Fruit fly (Drosophila melanogaster) whole organism, prepupa: ENCODE data around the gene CG10469.

Experiments used
- Blimp-1 ChIP-seq: fragments of 200-800 bp; sonication (Bioruptor generic); optimal IDR thresholded peaks from 3 replicates; lab custom pipeline; 2017; ENCODE audit warnings: missing biosample characterization, missing genetic modification characterization, mild to moderate bottlenecking, moderate library complexity, missing genetic modification reagents
- CG11762 ChIP-seq: fragments of 200-800 bp; sonication (Bioruptor generic); optimal IDR thresholded peaks from 3 replicates; lab custom pipeline; 2016; ENCODE audit warnings: missing biosample characterization, missing genetic modification characterization; ENCODE audit not compliant: insufficient read depth
- CG11902 ChIP-seq: fragments of 200-800 bp; sonication (Bioruptor generic); optimal IDR thresholded peaks from 3 replicates; lab custom pipeline; 2016; ENCODE audit warnings: missing biosample characterization, missing genetic modification characterization
- CG15336 ChIP-seq: fragments of 200-800 bp; sonication (Bioruptor generic); IDR thresholded peaks from 2 replicates; pipeline ENCODE4 v1.3.6; 2022; ENCODE audit warnings: missing biosample characterization, missing genetic modification characterization
- CG3032 ChIP-seq: fragments of 200-800 bp; optimal IDR thresholded peaks from 2 replicates; lab custom pipeline; 2019; ENCODE audit warnings: missing biosample characterization, mild to moderate bottlenecking, missing genetic modification characterization, moderate library complexity
- CG31627 ChIP-seq: fragments of 200-800 bp; sonication (Bioruptor generic); optimal IDR thresholded peaks from 3 replicates; lab custom pipeline; 2016; ENCODE audit warnings: missing biosample characterization, missing genetic modification characterization
- CG32006 ChIP-seq: fragments of 200-800 bp; sonication (Bioruptor generic); optimal IDR thresholded peaks from 3 replicates; lab custom pipeline; 2017; ENCODE audit warnings: missing biosample characterization, mild to moderate bottlenecking, missing genetic modification characterization
- CG6163 ChIP-seq: fragments of 200-800 bp; sonication (Bioruptor generic); IDR thresholded peaks from 3 replicates; pipeline ENCODE4 v1.3.6; 2022; ENCODE audit warnings: missing biosample characterization, missing genetic modification characterization
- CG6276 ChIP-seq: fragments of 200-800 bp; sonication (Bioruptor generic); optimal IDR thresholded peaks from 2 replicates; lab custom pipeline; 2017; ENCODE audit warnings: missing biosample characterization, mild to moderate bottlenecking, missing genetic modification characterization
- CG6792 ChIP-seq: fragments of 200-800 bp; sonication (Bioruptor generic); optimal IDR thresholded peaks from 3 replicates; lab custom pipeline; 2016; ENCODE audit warnings: missing biosample characterization, missing genetic modification characterization
- CG6808 ChIP-seq: fragments of 200-800 bp; sonication (Bioruptor generic); optimal IDR thresholded peaks from 3 replicates; lab custom pipeline; 2017; ENCODE audit warnings: missing biosample characterization, missing genetic modification characterization, mild to moderate bottlenecking, moderate library complexity, missing genetic modification reagents
- CG6854 ChIP-seq: fragments of 200-800 bp; sonication (Bioruptor generic); optimal IDR thresholded peaks from 2 replicates; lab custom pipeline; 2017; ENCODE audit warnings: missing biosample characterization, mild to moderate bottlenecking, missing genetic modification characterization
- CG8319 ChIP-seq: fragments of 200-800 bp; sonication (Bioruptor generic); optimal IDR thresholded peaks from 3 replicates; lab custom pipeline; 2016; ENCODE audit warnings: missing biosample characterization, missing genetic modification characterization
- CG9139 ChIP-seq: fragments of 200-800 bp; sonication (Bioruptor generic); optimal IDR thresholded peaks from 3 replicates; lab custom pipeline; 2017; ENCODE audit warnings: missing biosample characterization, mild to moderate bottlenecking, missing genetic modification characterization
- Eip78C ChIP-seq: fragments of 200-800 bp; sonication (Bioruptor generic); peaks from one replicate; lab custom pipeline; 2016; ENCODE audit warnings: missing biosample characterization, missing genetic modification characterization
- Eip93F ChIP-seq: fragments of 200-800 bp; sonication (Bioruptor generic); optimal IDR thresholded peaks from 2 replicates; lab custom pipeline; 2016; ENCODE audit warnings: missing biosample characterization, mild to moderate bottlenecking, missing genetic modification characterization
- Ets96B ChIP-seq: fragments of 200-800 bp; optimal IDR thresholded peaks from 2 replicates; lab custom pipeline; 2019; ENCODE audit warnings: missing biosample characterization, mild to moderate bottlenecking, missing genetic modification characterization, moderate library complexity
- Gug ChIP-seq: fragments of 200-800 bp; sonication (Bioruptor generic); IDR thresholded peaks from 2 replicates; pipeline ENCODE4 v1.3.6; 2022; ENCODE audit warnings: missing biosample characterization, missing genetic modification characterization
- Hr4 ChIP-seq: fragments of 200-800 bp; sonication (Bioruptor generic); optimal IDR thresholded peaks from 3 replicates; lab custom pipeline; 2016; ENCODE audit warnings: missing biosample characterization, missing genetic modification characterization
- Smox ChIP-seq: fragments of 200-800 bp; sonication (Bioruptor generic); optimal IDR thresholded peaks from 3 replicates; lab custom pipeline; 2016; ENCODE audit warnings: missing biosample characterization, missing genetic modification characterization
- Sox102F ChIP-seq: fragments of 200-800 bp; sonication (Bioruptor generic); optimal IDR thresholded peaks from 2 replicates; lab custom pipeline; 2016; ENCODE audit warnings: missing biosample characterization, mild to moderate bottlenecking, missing genetic modification characterization
- Sox14 ChIP-seq: fragments of 200-800 bp; sonication (Bioruptor generic); optimal IDR thresholded peaks from 3 replicates; lab custom pipeline; 2016; ENCODE audit warnings: missing biosample characterization, missing genetic modification characterization
- eg ChIP-seq: fragments of 200-800 bp; sonication (Bioruptor generic); IDR thresholded peaks from 3 replicates; pipeline ENCODE4 v1.3.6; 2022; ENCODE audit warnings: missing biosample characterization, missing genetic modification characterization
- esn ChIP-seq: fragments of 200-800 bp; sonication (Bioruptor generic); optimal IDR thresholded peaks from 2 replicates; lab custom pipeline; 2016; ENCODE audit warnings: missing biosample characterization, mild to moderate bottlenecking, missing genetic modification characterization, moderate library complexity
- fd85E ChIP-seq: fragments of 200-800 bp; sonication (Bioruptor generic); optimal IDR thresholded peaks from 3 replicates; lab custom pipeline; 2016; ENCODE audit warnings: missing biosample characterization, missing genetic modification characterization
- fkh ChIP-seq: fragments of 200-800 bp; sonication (Bioruptor generic); optimal IDR thresholded peaks from 3 replicates; lab custom pipeline; 2017; ENCODE audit warnings: missing biosample characterization, mild to moderate bottlenecking, missing genetic modification characterization, moderate library complexity
- net ChIP-seq: fragments of 200-800 bp; sonication (Bioruptor generic); optimal IDR thresholded peaks from 3 replicates; lab custom pipeline; 2016; ENCODE audit warnings: missing biosample characterization, missing genetic modification characterization
- pdm3 ChIP-seq: fragments of 200-800 bp; sonication (Bioruptor generic); optimal IDR thresholded peaks from 3 replicates; lab custom pipeline; 2016; ENCODE audit warnings: missing biosample characterization, missing genetic modification characterization
- spab ChIP-seq: fragments of 200-800 bp; sonication (Bioruptor generic); optimal IDR thresholded peaks from 2 replicates; lab custom pipeline; 2017; ENCODE audit warnings: missing biosample characterization, mild to moderate bottlenecking, missing genetic modification characterization, missing genetic modification reagents
- ss ChIP-seq, 2 experiments: fragments of 200-800 bp; sonication (Bioruptor generic); optimal IDR thresholded peaks; 2 replicates in 1 of 2; 3 replicates in 1 of 2; lab custom pipeline; 2017 to 2018; ENCODE audit warnings: mild to moderate bottlenecking in 2 of 2, missing biosample characterization in 2 of 2, missing genetic modification characterization in 2 of 2, moderate library complexity in 1 of 2
- svp ChIP-seq: fragments of 200-800 bp; sonication (Bioruptor generic); peaks from one replicate; lab custom pipeline; 2016; ENCODE audit warnings: missing biosample characterization, missing genetic modification characterization
- topi ChIP-seq: fragments of 200-800 bp; sonication (Bioruptor generic); optimal IDR thresholded peaks from 3 replicates; lab custom pipeline; 2016; ENCODE audit warnings: missing biosample characterization, missing genetic modification characterization
- vri ChIP-seq: fragments of 200-800 bp; sonication (Bioruptor generic); optimal IDR thresholded peaks from 3 replicates; lab custom pipeline; 2016; ENCODE audit warnings: missing biosample characterization, mild to moderate bottlenecking, missing genetic modification characterization

The CG10469 gene

dm6 chr3L:6059062-6059708 is 33.9 kb downstream of the CG10469 start, which contains the start of gene CG6592 (continued):
- TF ChIP-seq CG6163 (GFP tag; lab: Robert Waterston, UW), result no peak
- TF ChIP-seq ss (GFP tag; optimal IDR thresholded peaks at IDR 0.05; lab: Kevin White, UChicago), result no peak
- no peak for TF ChIP-seq CG8319 (GFP tag; lab: Kevin White, UChicago)
- no peak for TF ChIP-seq Eip93F
- TF ChIP-seq topi (GFP tag; lab: Kevin White, UChicago), result peak; percentile 10
- TF ChIP-seq CG6854 (GFP tag; lab: Kevin White, UChicago), result no peak
- no peak for TF ChIP-seq Hr4
- TF ChIP-seq CG6808, result no peak
- no peak for TF ChIP-seq Blimp-1 (GFP tag; lab: Kevin White, UChicago)
- TF ChIP-seq CG3032 (tag; lab: Kevin White, UChicago), result no peak
- no peak for TF ChIP-seq spab
- TF ChIP-seq CG6276, result no peak
- TF ChIP-seq CG11762 (GFP tag; lab: Kevin White, UChicago), result no peak
- no peak for TF ChIP-seq CG6792 (GFP tag; lab: Kevin White, UChicago)
- peak; percentile 5 for TF ChIP-seq pdm3 (GFP tag; lab: Kevin White, UChicago)
- TF ChIP-seq eg (GFP tag; lab: Robert Waterston, UW), result no peak
- TF ChIP-seq, all 60 proteins: peak for 14

dm6 chr3L:6054803-6055202 is 38.3 kb downstream of the CG10469 start, which contains the start of gene tant:
Gene tant (plus strand): TSS chr3L:6055136.
- no peak for TF ChIP-seq Gug (GFP tag; lab: Robert Waterston, UW)
- TF ChIP-seq fd85E (GFP tag; lab: Kevin White, UChicago), result no peak
- peak; percentile 34 for TF ChIP-seq svp (GFP tag; lab: Kevin White, UChicago)
- TF ChIP-seq net, result no peak
- no peak for TF ChIP-seq Eip78C (GFP tag; lab: Kevin White, UChicago)
- TF ChIP-seq CG31627 (GFP tag; lab: Kevin White, UChicago), result peak; percentile 9
- TF ChIP-seq Sox102F (GFP tag; lab: Kevin White, UChicago), result no peak
- peak; percentile 25 for TF ChIP-seq esn (GFP tag; lab: Kevin White, UChicago)
- no peak for TF ChIP-seq eg (GFP tag; lab: Robert Waterston, UW)
- peak; percentile 88 for TF ChIP-seq fkh (GFP tag; lab: Kevin White, UChicago)
- no peak for TF ChIP-seq CG32006 (GFP tag; lab: Kevin White, UChicago)
- no peak for TF ChIP-seq CG6276
- peak; percentile 42 for TF ChIP-seq Sox14 (GFP tag; lab: Kevin White, UChicago)
- no peak for TF ChIP-seq CG9139 (GFP tag; lab: Kevin White, UChicago)

dm6 chr3L:6054343-6054742 is 38.8 kb downstream of the CG10469 start, which contains the start of gene Jon65Ai:
Gene Jon65Ai (minus strand): TSS chr3L:6054443.
- TF ChIP-seq Smox (GFP tag; lab: Kevin White, UChicago) (no peak), net (no peak), CG6854 (GFP tag; lab: Kevin White, UChicago) (no peak), CG11902 (GFP tag; lab: Kevin White, UChicago) (no peak), CG6276 (no peak), CG31627 (GFP tag; lab: Kevin White, UChicago) (no peak), Ets96B (tag; lab: Kevin White, UChicago) (no peak), topi (GFP tag; lab: Kevin White, UChicago) (no peak)

dm6 chr3L:6052021-6052420 is 41.1 kb downstream of the CG10469 start, which contains the start of gene Jon65Aii:
Gene Jon65Aii (plus strand): TSS chr3L:6052321.
- TF ChIP-seq eg (GFP tag; lab: Robert Waterston, UW) (no peak), vri (GFP tag; lab: Kevin White, UChicago) (peak; percentile 7), Ets96B (tag; lab: Kevin White, UChicago) (no peak), CG15336 (no peak)
